Worm (Caenorhabditis elegans): ENCODE measurements around the gene C10A4.2.

The C10A4.2 gene

DNA sequence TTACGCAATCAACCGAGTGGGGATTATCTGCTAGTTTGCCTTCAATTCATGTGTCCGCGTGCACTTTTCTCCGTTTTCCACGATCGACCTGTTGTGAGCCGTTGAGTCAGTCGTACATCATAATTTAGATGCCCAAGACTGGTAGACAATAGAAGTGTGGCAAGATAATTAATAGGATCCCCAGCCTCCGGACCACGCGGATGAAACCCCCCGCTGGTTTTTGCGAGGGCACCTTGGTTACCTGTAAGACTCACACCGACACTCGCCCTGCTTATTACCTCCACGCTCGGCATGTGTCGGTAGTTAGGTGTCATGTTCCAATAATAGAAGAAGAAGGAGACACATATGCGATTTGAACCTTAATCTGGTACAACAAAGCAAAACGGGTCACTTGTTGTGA is 45.9 kb downstream of the C10A4.2 start:
- TF ChIP-seq dao-5 (tag; optimal IDR thresholded peaks at IDR 0.05) (no peak), W03F9.2 (tag; optimal IDR thresholded peaks at IDR 0.05) (no peak), him-1 (tag; optimal IDR thresholded peaks at IDR 0.05) (no peak)

- TF ChIP-seq dao-5 (tag; optimal IDR thresholded peaks at IDR 0.05): no peak
- no peak for TF ChIP-seq him-1 (tag; optimal IDR thresholded peaks at IDR 0.05)
- no peak for TF ChIP-seq W03F9.2 (tag; optimal IDR thresholded peaks at IDR 0.05)
Observed at ce11 chrX:7457154-7457674, 47.2 kb downstream of the C10A4.2 start.

DNA sequence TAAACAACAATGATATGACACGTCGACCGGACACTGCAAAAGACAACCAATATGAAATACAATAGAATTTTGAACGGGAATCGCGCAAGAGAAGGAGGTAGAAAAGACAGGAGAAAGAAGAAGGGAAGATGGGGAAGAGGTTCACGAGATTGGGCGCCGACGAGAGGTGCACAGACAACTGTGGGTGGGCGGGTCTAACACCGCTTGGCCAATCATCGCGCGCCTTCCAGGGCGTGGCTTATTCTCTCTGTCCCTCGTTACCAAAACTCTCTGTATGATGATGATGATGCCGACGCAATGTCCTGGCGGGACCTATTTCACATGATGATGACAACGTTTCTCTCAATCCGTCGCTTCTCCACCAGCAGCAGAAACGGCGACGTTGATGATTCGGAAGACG is 50.5 kb downstream of the C10A4.2 start:
- TF ChIP-seq him-1 (tag; optimal IDR thresholded peaks at IDR 0.05) (no peak), W03F9.2 (tag; optimal IDR thresholded peaks at IDR 0.05) (no peak), dao-5 (tag; optimal IDR thresholded peaks at IDR 0.05) (no peak)
